Fruit fly (Drosophila melanogaster) whole organism, embryonic: ENCODE measurements around the gene Nxf3.

ENCODE experiments used
- BEAF-32 ChIP-seq: fragments of 200-800 bp; sonication (Bioruptor generic); optimal IDR thresholded peaks from 3 replicates; lab custom pipeline; 2017; ENCODE audit warnings: missing biosample characterization, missing genetic modification characterization, mild to moderate bottlenecking, moderate library complexity, missing genetic modification reagents
- CG10431 ChIP-seq: fragments of 200-800 bp; sonication (Bioruptor generic); optimal IDR thresholded peaks from 3 replicates; lab custom pipeline; 2018; ENCODE audit warnings: missing biosample characterization, mild to moderate bottlenecking, missing genetic modification characterization
- CG10543 ChIP-seq: fragments of 200-800 bp; sonication (Bioruptor generic); optimal IDR thresholded peaks from 3 replicates; lab custom pipeline; 2017; ENCODE audit warnings: missing biosample characterization, mild to moderate bottlenecking, missing genetic modification characterization, moderate library complexity
- CG11093 ChIP-seq: fragments of 200-800 bp; sonication (Bioruptor generic); IDR thresholded peaks from 3 replicates; pipeline ENCODE4 v1.3.6; 2022; ENCODE audit warnings: missing biosample characterization, missing genetic modification characterization
- CG11456 ChIP-seq: fragments of 200-800 bp; sonication (Bioruptor generic); IDR thresholded peaks from 3 replicates; pipeline ENCODE4 v1.3.6; 2022; ENCODE audit warnings: missing biosample characterization, missing genetic modification characterization
- CG12071 ChIP-seq: fragments of 200-800 bp; sonication (Bioruptor generic); optimal IDR thresholded peaks from 3 replicates; lab custom pipeline; 2018; ENCODE audit warnings: missing biosample characterization, mild to moderate bottlenecking, missing genetic modification characterization
- CG13287 ChIP-seq: fragments of 200-800 bp; sonication (Bioruptor generic); IDR thresholded peaks from 2 replicates; pipeline ENCODE4 v1.3.6; 2022; ENCODE audit warnings: missing biosample characterization, missing genetic modification characterization; ENCODE audit not compliant: partially characterized antibody
- CG13296 ChIP-seq: fragments of 200-800 bp; sonication (Bioruptor generic); optimal IDR thresholded peaks from 3 replicates; lab custom pipeline; 2018; ENCODE audit warnings: missing biosample characterization, mild to moderate bottlenecking, missing genetic modification characterization
- CG15479 ChIP-seq: fragments of 200-800 bp; sonication (Bioruptor generic); optimal IDR thresholded peaks from 3 replicates; lab custom pipeline; 2019; ENCODE audit warnings: missing biosample characterization, mild to moderate bottlenecking, missing genetic modification characterization, moderate library complexity
- CG17186 ChIP-seq: fragments of 200-800 bp; sonication (Bioruptor generic); optimal IDR thresholded peaks from 3 replicates; lab custom pipeline; 2017; ENCODE audit warnings: missing biosample characterization, missing genetic modification reagents, missing genetic modification characterization
- CG17328 ChIP-seq: fragments of 200-800 bp; sonication (Bioruptor generic); IDR thresholded peaks from 2 replicates; pipeline ENCODE4 v1.3.6; 2022; ENCODE audit warnings: missing biosample characterization, missing genetic modification characterization
- CG17361 ChIP-seq: fragments of 200-800 bp; sonication (Bioruptor generic); IDR thresholded peaks from 3 replicates; pipeline ENCODE4 v1.3.6; 2022; ENCODE audit warnings: missing biosample characterization, missing genetic modification characterization
- CG32767 ChIP-seq: fragments of 200-800 bp; sonication (Bioruptor generic); IDR thresholded peaks from 2 replicates; pipeline ENCODE4 v1.3.6; 2022; ENCODE audit warnings: missing biosample characterization, missing genetic modification characterization
- CG34376 ChIP-seq: fragments of 200-800 bp; sonication (Bioruptor generic); optimal IDR thresholded peaks from 2 replicates; lab custom pipeline; 2018; ENCODE audit warnings: missing biosample characterization, mild to moderate bottlenecking, missing genetic modification characterization
- CG6765 ChIP-seq: fragments of 200-800 bp; sonication (Bioruptor generic); optimal IDR thresholded peaks from 3 replicates; lab custom pipeline; 2017; ENCODE audit warnings: missing biosample characterization, mild to moderate bottlenecking, missing genetic modification characterization
- CG6854 ChIP-seq: fragments of 200-800 bp; sonication (Bioruptor generic); optimal IDR thresholded peaks from 3 replicates; lab custom pipeline; 2017; ENCODE audit warnings: missing biosample characterization, mild to moderate bottlenecking, missing genetic modification characterization
- CG8478 ChIP-seq: fragments of >200 bp; optimal IDR thresholded peaks from 2 replicates; lab custom pipeline; 2018
- CG9932 ChIP-seq: fragments of 200-800 bp; sonication (Bioruptor generic); IDR thresholded peaks from 2 replicates; pipeline ENCODE4 v1.3.6; 2022; ENCODE audit warnings: missing biosample characterization, missing genetic modification characterization
- CrebB ChIP-seq: fragments of 200-800 bp; sonication (Bioruptor generic); optimal IDR thresholded peaks from 3 replicates; lab custom pipeline; 2018; ENCODE audit warnings: missing biosample characterization, mild to moderate bottlenecking, missing genetic modification characterization
- Deaf1 ChIP-seq: fragments of 200-800 bp; optimal IDR thresholded peaks from 3 replicates; lab custom pipeline; 2019; ENCODE audit warnings: missing biosample characterization, mild to moderate bottlenecking, missing genetic modification characterization, moderate library complexity
- Drgx ChIP-seq: fragments of 200-800 bp; sonication (Bioruptor generic); IDR thresholded peaks from 2 replicates; pipeline ENCODE4 v1.3.6; 2022; ENCODE audit warnings: missing biosample characterization, missing genetic modification characterization
- E2f2 ChIP-seq: fragments of 200-800 bp; sonication (Bioruptor generic); IDR thresholded peaks from 2 replicates; pipeline ENCODE4 v1.3.6; 2022; ENCODE audit warnings: missing biosample characterization, missing genetic modification characterization
- Ets97D ChIP-seq: fragments of 200-800 bp; sonication (Bioruptor generic); optimal IDR thresholded peaks from 3 replicates; lab custom pipeline; 2016; ENCODE audit warnings: missing biosample characterization, missing genetic modification characterization
- GATAe ChIP-seq: fragments of 200-800 bp; sonication (Bioruptor generic); conservative IDR thresholded peaks from 2 replicates; pipeline ENCODE4 v1.3.6; 2022; ENCODE audit warnings: missing biosample characterization, missing genetic modification characterization
- H15 ChIP-seq: fragments of 200-800 bp; sonication (Bioruptor generic); IDR thresholded peaks from 3 replicates; pipeline ENCODE4 v1.3.6; 2022; ENCODE audit warnings: missing biosample characterization, missing genetic modification characterization
- H2.0 ChIP-seq: fragments of 200-800 bp; sonication (Bioruptor generic); IDR thresholded peaks from 2 replicates; pipeline ENCODE4 v1.3.6; 2022; ENCODE audit warnings: missing biosample characterization, missing genetic modification characterization
- Hsf ChIP-seq: fragments of 200-800 bp; sonication (Bioruptor generic); optimal IDR thresholded peaks from 3 replicates; lab custom pipeline; 2016; ENCODE audit warnings: missing biosample characterization, missing genetic modification characterization
- MBD-R2 ChIP-seq: fragments of 200-800 bp; sonication (Bioruptor generic); IDR thresholded peaks from 2 replicates; pipeline ENCODE4 v1.3.6; 2022; ENCODE audit warnings: missing biosample characterization, missing genetic modification characterization
- Pdp1 ChIP-seq, 2 experiments: fragments of 200-800 bp; sonication (Bioruptor generic); optimal IDR thresholded peaks; 3 replicates each; lab custom pipeline; 2016; ENCODE audit warnings: missing biosample characterization in 2 of 2, missing genetic modification characterization in 2 of 2, mild to moderate bottlenecking in 1 of 2, moderate library complexity in 1 of 2
- Side ChIP-seq: fragments of 200-800 bp; sonication (Bioruptor generic); optimal IDR thresholded peaks from 2 replicates; lab custom pipeline; 2016; ENCODE audit warnings: missing biosample characterization, missing genetic modification characterization
- Sry-δ ChIP-seq: fragments of 200-800 bp; sonication (Bioruptor generic); optimal IDR thresholded peaks from 2 replicates; lab custom pipeline; 2016; ENCODE audit warnings: missing biosample characterization, missing genetic modification characterization
- YL-1 ChIP-seq: fragments of 200-800 bp; sonication (Bioruptor generic); optimal IDR thresholded peaks from 3 replicates; lab custom pipeline; 2017; ENCODE audit warnings: missing biosample characterization, mild to moderate bottlenecking, missing genetic modification characterization
- amos ChIP-seq: fragments of 200-800 bp; sonication (Bioruptor generic); IDR thresholded peaks from 2 replicates; pipeline ENCODE4 v1.3.6; 2022; ENCODE audit warnings: missing biosample characterization, missing genetic modification characterization; ENCODE audit not compliant: partially characterized antibody
- bbx ChIP-seq: fragments of 200-800 bp; sonication (Bioruptor generic); IDR thresholded peaks from 2 replicates; pipeline ENCODE4 v1.3.6; 2022; ENCODE audit warnings: missing biosample characterization, missing genetic modification characterization; ENCODE audit not compliant: partially characterized antibody
- crol ChIP-seq: fragments of 200-800 bp; sonication (Bioruptor generic); IDR thresholded peaks from 2 replicates; pipeline ENCODE4 v1.3.6; 2022; ENCODE audit warnings: missing biosample characterization, missing genetic modification characterization
- dm ChIP-seq: fragments of 200-800 bp; sonication (Bioruptor generic); optimal IDR thresholded peaks from 3 replicates; lab custom pipeline; 2016; ENCODE audit warnings: missing biosample characterization, missing genetic modification characterization
- dmrt11E ChIP-seq: fragments of 200-800 bp; sonication (Bioruptor generic); optimal IDR thresholded peaks from 3 replicates; lab custom pipeline; 2018; ENCODE audit warnings: missing biosample characterization, mild to moderate bottlenecking, missing genetic modification characterization, moderate library complexity
- gce ChIP-seq: fragments of 200-800 bp; sonication (Bioruptor generic); IDR thresholded peaks from 3 replicates; pipeline ENCODE4 v1.3.6; 2022; ENCODE audit warnings: missing biosample characterization, missing genetic modification characterization
- gfzf ChIP-seq: fragments of 200-800 bp; sonication (Bioruptor generic); optimal IDR thresholded peaks from 2 replicates; lab custom pipeline; 2016; ENCODE audit warnings: missing biosample characterization, mild to moderate bottlenecking, missing genetic modification characterization, moderate library complexity
- hb ChIP-seq: fragments of 200-800 bp; sonication (Bioruptor generic); IDR thresholded peaks from 3 replicates; pipeline ENCODE4 v1.3.6; 2022; ENCODE audit warnings: missing biosample characterization, missing genetic modification characterization; ENCODE audit not compliant: partially characterized antibody
- pan ChIP-seq, 4 experiments: fragments of >200 bp in 3 of 4; fragments of 200-800 bp in 1 of 4; sonication (Bioruptor generic) in 1 of 4; optimal IDR thresholded peaks in 3 of 4; IDR thresholded peaks in 1 of 4; 2 replicates each; pipeline versions ENCODE4 v1.3.6 to Lab custom; 2017 to 2022; ENCODE audit warnings: missing biosample characterization in 2 of 4, missing genetic modification characterization in 2 of 4, mixed read lengths in 1 of 4
- phol ChIP-seq: fragments of 200-800 bp; sonication (Bioruptor generic); optimal IDR thresholded peaks from 3 replicates; lab custom pipeline; 2018; ENCODE audit warnings: missing biosample characterization, mild to moderate bottlenecking, missing genetic modification characterization, moderate library complexity
- pros ChIP-seq: fragments of 200-800 bp; sonication (Bioruptor generic); optimal IDR thresholded peaks from 3 replicates; lab custom pipeline; 2019; ENCODE audit warnings: missing biosample characterization, mild to moderate bottlenecking, missing genetic modification characterization, moderate library complexity
- sens ChIP-seq: fragments of 200-800 bp; sonication (Bioruptor generic); peaks from one replicate; lab custom pipeline; 2016; ENCODE audit warnings: missing biosample characterization, missing genetic modification characterization
- seq ChIP-seq: fragments of 200-800 bp; sonication (Bioruptor generic); IDR thresholded peaks from 2 replicates; pipeline ENCODE4 v1.3.6; 2022; ENCODE audit warnings: missing biosample characterization, missing genetic modification characterization
- sisA ChIP-seq: fragments of 200-800 bp; sonication (Bioruptor generic); IDR thresholded peaks from 2 replicates; pipeline ENCODE4 v1.3.6; 2022; ENCODE audit warnings: missing biosample characterization, missing genetic modification characterization
- slbo ChIP-seq: fragments of 200-800 bp; sonication (Bioruptor generic); IDR thresholded peaks from 2 replicates; pipeline ENCODE4 v1.3.6; 2022; ENCODE audit warnings: missing biosample characterization, missing genetic modification characterization
- so ChIP-seq: fragments of 200-800 bp; sonication (Bioruptor generic); IDR thresholded peaks from 3 replicates; pipeline ENCODE4 v1.3.6; 2022; ENCODE audit warnings: missing biosample characterization, missing genetic modification characterization
- stwl ChIP-seq: fragments of 200-800 bp; sonication (Bioruptor generic); optimal IDR thresholded peaks from 3 replicates; lab custom pipeline; 2018; ENCODE audit warnings: missing biosample characterization, mild to moderate bottlenecking, missing genetic modification characterization, moderate library complexity
- vvl ChIP-seq: fragments of 200-800 bp; sonication (Bioruptor generic); IDR thresholded peaks from 2 replicates; pipeline ENCODE4 v1.3.6; 2022; ENCODE audit warnings: missing biosample characterization, missing genetic modification characterization

Nxf3 gene

DNA sequence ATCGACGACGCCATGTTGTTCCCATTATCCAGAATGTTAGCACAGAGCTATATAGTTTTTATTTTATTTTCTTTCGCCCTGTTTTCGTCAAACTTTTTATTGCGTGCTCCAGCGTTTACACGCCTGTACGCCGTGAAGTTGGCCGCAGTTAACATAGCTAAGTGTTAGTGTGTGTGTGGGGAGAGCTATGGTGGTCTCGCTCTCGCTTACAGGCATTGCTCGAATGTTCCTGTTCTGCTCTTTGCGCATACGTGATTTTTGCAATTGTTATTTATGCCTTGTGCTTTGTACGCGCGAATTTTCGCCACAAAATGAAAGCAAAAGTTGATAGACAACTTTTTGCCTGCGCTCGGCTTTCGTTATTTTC, 39.0 kb downstream of the Nxf3 start (continued):
- peak; percentile 43 for TF ChIP-seq phol (tag; lab: Kevin White, UChicago)
- TF ChIP-seq CG15479 (GFP tag; lab: Kevin White, UChicago) = peak; percentile 63
- TF ChIP-seq CG11456 (GFP tag; lab: Robert Waterston, UW) = 0 out of 3 replicates have a peak, but pooled peaks have one; percentile 34
- peak; percentile 48 for TF ChIP-seq CG10431 (GFP tag; lab: Kevin White, UChicago)
- no peak for TF ChIP-seq H2.0 (GFP tag; lab: Robert Waterston, UW)
- TF ChIP-seq CG34376 (GFP tag; lab: Kevin White, UChicago) = peak; percentile 60
- TF ChIP-seq Deaf1 = peak; percentile 23
- peak; percentile 29 for TF ChIP-seq CG13296 (GFP tag; lab: Kevin White, UChicago)
- no peak for TF ChIP-seq dmrt11E (tag; lab: Kevin White, UChicago)
- peak; percentile 34 for TF ChIP-seq CG12071 (GFP tag; lab: Kevin White, UChicago)
- peak; percentile 25 for TF ChIP-seq sens (GFP tag; lab: Kevin White, UChicago)
- TF ChIP-seq CG9932 (GFP tag; lab: Robert Waterston, UW) = peak; percentile 51; the same call in 1 of the 2 replicates
- no peak for TF ChIP-seq H15 (GFP tag; lab: Robert Waterston, UW)
- 0 out of 3 replicates have a peak, but pooled peaks have one; percentile 54 for TF ChIP-seq CG17361
- TF ChIP-seq Pdp1 (GFP tag; optimal IDR thresholded peaks at IDR 0.05; lab: Kevin White, UChicago) = no peak
- peak; percentile 15; the same call in 1 of the 2 replicates for TF ChIP-seq amos
- peak; percentile 92 for TF ChIP-seq YL-1 (GFP tag; lab: Kevin White, UChicago)
- TF ChIP-seq slbo (GFP tag; lab: Robert Waterston, UW) = peak; percentile 21; the same call in 1 of the 2 replicates
- TF ChIP-seq dm = peak; percentile 41
- TF ChIP-seq CG17186 (GFP tag; lab: Kevin White, UChicago) = peak; percentile 24
- peak; percentile 75 for TF ChIP-seq Ets97D (GFP tag; lab: Kevin White, UChicago)
- TF ChIP-seq Drgx (GFP tag; lab: Robert Waterston, UW) = peak; percentile 37; the same call in 1 of the 2 replicates
- TF ChIP-seq BEAF-32 (GFP tag; lab: Kevin White, UChicago) = peak; percentile 8
- no peak for TF ChIP-seq sisA (GFP tag; lab: Robert Waterston, UW)
- TF ChIP-seq CG13287 (GFP tag; lab: Robert Waterston, UW) = peak; percentile 33; the same call in 1 of the 2 replicates
- no peak for TF ChIP-seq GATAe (GFP tag; lab: Robert Waterston, UW)
- no peak for TF ChIP-seq CrebB (tag; lab: Kevin White, UChicago)
- no peak for TF ChIP-seq pros (GFP tag; lab: Kevin White, UChicago)
- 0 out of 2 replicates have a peak, but pooled peaks have one; percentile 17 for TF ChIP-seq E2f2 (GFP tag; lab: Robert Waterston, UW)
- 0 out of 3 replicates have a peak, but pooled peaks have one; percentile 26 for TF ChIP-seq gce (GFP tag; lab: Robert Waterston, UW)
- no peak for TF ChIP-seq so
- peak; percentile 32; the same call in 1 of the 2 replicates for TF ChIP-seq CG17328
- peak; percentile 16 for TF ChIP-seq stwl
- peak; percentile 44 for TF ChIP-seq CG6854 (GFP tag; lab: Kevin White, UChicago)
- peak; percentile 46; the same call in 1 of the 2 replicates for TF ChIP-seq MBD-R2 (GFP tag; lab: Robert Waterston, UW)
- TF ChIP-seq Hsf (GFP tag; lab: Kevin White, UChicago) = no peak
- no peak for TF ChIP-seq pan (optimal IDR thresholded peaks at IDR 0.05; lab: Kevin White, UChicago)
- TF ChIP-seq pan (GFP tag; optimal IDR thresholded peaks at IDR 0.05 in 1 of 2, IDR thresholded peaks at IDR 0.05 in 1 of 2) = peak in 1 of 2 experiments; percentile 37
- TF ChIP-seq seq (GFP tag; lab: Robert Waterston, UW) = peak; percentile 9; the same call in 1 of the 2 replicates
- TF ChIP-seq Side (GFP tag; lab: Kevin White, UChicago) = peak; percentile 2
- no peak for TF ChIP-seq crol
- peak; percentile 37; the same call in 1 of the 2 replicates for TF ChIP-seq vvl (GFP tag; lab: Robert Waterston, UW)
- peak; percentile 66 for TF ChIP-seq CG10543 (GFP tag; lab: Kevin White, UChicago)
- peak; percentile 2 for TF ChIP-seq gfzf (GFP tag; lab: Kevin White, UChicago)
- TF ChIP-seq bbx (GFP tag; lab: Robert Waterston, UW) = peak; percentile 25; the same call in 1 of the 2 replicates
- peak; percentile 17 for TF ChIP-seq Sry-δ
- no peak for TF ChIP-seq CG6765
- TF ChIP-seq CG11093 = peak; percentile 27; the same call in 1 of the 3 replicates
- 0 out of 2 replicates have a peak, but pooled peaks have one; percentile 31 for TF ChIP-seq CG32767 (GFP tag; lab: Robert Waterston, UW)
- TF ChIP-seq hb (GFP tag; lab: Robert Waterston, UW) = no peak
- TF ChIP-seq CG8478 (lab: Kevin White, UChicago) = peak; percentile 74
